Fruit fly (Drosophila melanogaster) whole organism, wandering third instar larva: ENCODE measurements around the gene Ndfip.

Source experiments
- Abd-B ChIP-seq: fragments of >200 bp; optimal IDR thresholded peaks from 2 replicates; lab custom pipeline; 2017; ENCODE audit warnings: missing biosample characterization, missing genetic modification characterization
- CG32264 ChIP-seq: fragments of 200-800 bp; sonication (Bioruptor generic); optimal IDR thresholded peaks from 2 replicates; lab custom pipeline; 2016; ENCODE audit warnings: missing biosample characterization, missing genetic modification characterization
- CG9705 ChIP-seq: fragments of 200-800 bp; sonication (Bioruptor generic); optimal IDR thresholded peaks from 2 replicates; lab custom pipeline; 2018; ENCODE audit warnings: missing biosample characterization, mild to moderate bottlenecking, missing genetic modification characterization
- CrebA ChIP-seq: fragments of 200-800 bp; sonication (Bioruptor generic); optimal IDR thresholded peaks from 2 replicates; lab custom pipeline; 2016; ENCODE audit warnings: missing biosample characterization, mild to moderate bottlenecking, missing genetic modification characterization, borderline replicate concordance
- Dfd ChIP-seq: fragments of >200 bp; optimal IDR thresholded peaks from 2 replicates; lab custom pipeline; 2017; ENCODE audit warnings: missing biosample characterization, missing genetic modification characterization
- Dif ChIP-seq: fragments of 200-275, 200-300 bp; sonication (Bioruptor generic); optimal IDR thresholded peaks from 2 replicates; lab custom pipeline; 2018; ENCODE audit warnings: missing biosample characterization, missing genetic modification characterization; ENCODE audit not compliant: partially characterized antibody
- GATAd ChIP-seq: sonication (Bioruptor generic); optimal IDR thresholded peaks from 2 replicates; lab custom pipeline; 2016; ENCODE audit warnings: missing biosample characterization, missing genetic modification characterization
- HLH106 ChIP-seq: fragments of 200-800 bp; optimal IDR thresholded peaks from 3 replicates; lab custom pipeline; 2019; ENCODE audit warnings: missing biosample characterization, mild to moderate bottlenecking, missing genetic modification characterization, moderate library complexity
- Hnf4 ChIP-seq: fragments of 200-800 bp; sonication (Bioruptor generic); optimal IDR thresholded peaks from 2 replicates; lab custom pipeline; 2016; ENCODE audit warnings: missing biosample characterization, mild to moderate bottlenecking, missing genetic modification characterization
- Hr78 ChIP-seq: fragments of >200 bp; optimal IDR thresholded peaks from 2 replicates; lab custom pipeline; 2017; ENCODE audit warnings: missing biosample characterization, missing genetic modification characterization
- Hr83 ChIP-seq: fragments of 200-300 bp; sonication (Bioruptor generic); optimal IDR thresholded peaks from 2 replicates; lab custom pipeline; 2016; ENCODE audit warnings: missing biosample characterization, mild to moderate bottlenecking, missing genetic modification characterization, moderate library complexity; ENCODE audit not compliant: poor library complexity, severe bottlenecking
- Jra ChIP-seq: sonication (Bioruptor generic); optimal IDR thresholded peaks from 2 replicates; lab custom pipeline; 2016; ENCODE audit warnings: missing biosample characterization, missing genetic modification characterization
- Mio ChIP-seq: sonication (Bioruptor generic); optimal IDR thresholded peaks from 2 replicates; lab custom pipeline; 2016; ENCODE audit warnings: missing biosample characterization, missing genetic modification characterization
- Myc ChIP-seq: fragments of >200 bp; optimal IDR thresholded peaks from 2 replicates; lab custom pipeline; 2017
- N ChIP-seq: fragments of >200 bp; optimal IDR thresholded peaks from 2 replicates; lab custom pipeline; 2018; ENCODE audit warnings: missing biosample characterization, missing external identifiers, missing genetic modification characterization
- OdsH ChIP-seq: fragments of 200-800 bp; sonication (Bioruptor generic); optimal IDR thresholded peaks from 2 replicates; lab custom pipeline; 2016; ENCODE audit warnings: missing biosample characterization, mild to moderate bottlenecking, missing genetic modification characterization
- Rel ChIP-seq, 2 experiments: fragments of 200-800 bp; sonication (Bioruptor generic) in 1 of 2; optimal IDR thresholded peaks; 2 replicates in 1 of 2; 3 replicates in 1 of 2; lab custom pipeline; 2016 to 2019; ENCODE audit warnings: mild to moderate bottlenecking in 2 of 2, missing biosample characterization in 2 of 2, missing genetic modification characterization in 2 of 2, moderate library complexity in 1 of 2
- Sp1 ChIP-seq: fragments of 200-800 bp; sonication (Bioruptor generic); optimal IDR thresholded peaks from 3 replicates; lab custom pipeline; 2019; ENCODE audit warnings: missing biosample characterization, mild to moderate bottlenecking, missing genetic modification characterization, moderate library complexity
- Vsx2 ChIP-seq: fragments of 200-300, 225-300 bp; sonication (Bioruptor generic); optimal IDR thresholded peaks from 2 replicates; lab custom pipeline; 2018; ENCODE audit warnings: missing biosample characterization, missing genetic modification characterization; ENCODE audit not compliant: partially characterized antibody
- br ChIP-seq: fragments of 200-800 bp; sonication (Bioruptor generic); optimal IDR thresholded peaks from 2 replicates; lab custom pipeline; 2016; ENCODE audit warnings: missing biosample characterization, missing genetic modification characterization
- brk ChIP-seq: fragments of 200-800 bp; sonication (Bioruptor generic); optimal IDR thresholded peaks from 2 replicates; lab custom pipeline; 2016; ENCODE audit warnings: missing biosample characterization, mild to moderate bottlenecking, missing genetic modification characterization
- dl ChIP-seq, 2 experiments: fragments of 175-275, 200-275 bp in 1 of 2; fragments of 200-275 bp in 1 of 2; sonication (Bioruptor generic); optimal IDR thresholded peaks; lab custom pipeline; 2018; ENCODE audit warnings: mild to moderate bottlenecking in 2 of 2, missing biosample characterization in 2 of 2, missing genetic modification characterization in 2 of 2, moderate library complexity in 2 of 2; ENCODE audit not compliant: partially characterized antibody in 2 of 2, insufficient read depth in 1 of 2
- dmrt93B ChIP-seq: fragments of 200-800 bp; sonication (Bioruptor generic); optimal IDR thresholded peaks from 2 replicates; lab custom pipeline; 2018; ENCODE audit warnings: missing biosample characterization, mild to moderate bottlenecking, missing genetic modification characterization
- dsf ChIP-seq: sonication (Bioruptor generic); optimal IDR thresholded peaks from 2 replicates; lab custom pipeline; 2016; ENCODE audit warnings: missing biosample characterization, missing genetic modification characterization, borderline replicate concordance
- ey ChIP-seq: fragments of 200-800 bp; sonication (Bioruptor generic); optimal IDR thresholded peaks from 2 replicates; lab custom pipeline; 2016; ENCODE audit warnings: missing biosample characterization, missing genetic modification characterization
- foxo ChIP-seq, 2 experiments: fragments of 200-800 bp; sonication (Bioruptor generic); optimal IDR thresholded peaks; 2 replicates in 1 of 2; 3 replicates in 1 of 2; lab custom pipeline; 2016 to 2017; ENCODE audit warnings: missing biosample characterization in 2 of 2, missing genetic modification characterization in 2 of 2
- fru ChIP-seq: fragments of 200-800 bp; sonication (Bioruptor generic); optimal IDR thresholded peaks from 3 replicates; lab custom pipeline; 2016; ENCODE audit warnings: missing biosample characterization, mild to moderate bottlenecking, missing genetic modification characterization
- h ChIP-seq: fragments of 200-800 bp; sonication (Bioruptor generic); optimal IDR thresholded peaks from 3 replicates; lab custom pipeline; 2016; ENCODE audit warnings: missing biosample characterization, mild to moderate bottlenecking, missing genetic modification characterization
- jim ChIP-seq: fragments of 175-275, 200-325 bp; sonication (Bioruptor generic); optimal IDR thresholded peaks from 2 replicates; lab custom pipeline; 2016; ENCODE audit warnings: missing biosample characterization, mild to moderate bottlenecking, missing genetic modification characterization
- lola ChIP-seq: fragments of >200 bp; optimal IDR thresholded peaks from 2 replicates; lab custom pipeline; 2017; ENCODE audit warnings: missing biosample characterization, missing genetic modification characterization
- pan ChIP-seq: fragments of >200 bp; optimal IDR thresholded peaks from 2 replicates; lab custom pipeline; 2017
- psq ChIP-seq: fragments of 200-800 bp; sonication (Bioruptor generic); optimal IDR thresholded peaks from 3 replicates; lab custom pipeline; 2017; ENCODE audit warnings: missing biosample characterization, mild to moderate bottlenecking, missing genetic modification characterization, moderate library complexity
- rgr ChIP-seq: fragments of 200-800 bp; sonication (Bioruptor generic); optimal IDR thresholded peaks from 3 replicates; lab custom pipeline; 2016; ENCODE audit warnings: missing biosample characterization, mild to moderate bottlenecking, missing genetic modification characterization
- sage ChIP-seq: fragments of 200-800 bp; sonication (Bioruptor generic); optimal IDR thresholded peaks from 2 replicates; lab custom pipeline; 2016; ENCODE audit warnings: missing biosample characterization, mild to moderate bottlenecking, missing genetic modification characterization
- sv ChIP-seq: fragments of 200-800 bp; sonication (Bioruptor generic); optimal IDR thresholded peaks from 3 replicates; lab custom pipeline; 2016; ENCODE audit warnings: missing biosample characterization, missing genetic modification characterization
- tai ChIP-seq: sonication (Bioruptor generic); optimal IDR thresholded peaks from 2 replicates; lab custom pipeline; 2016; ENCODE audit warnings: missing biosample characterization, missing genetic modification characterization
- usp ChIP-seq: fragments of >200 bp; optimal IDR thresholded peaks from 2 replicates; lab custom pipeline; 2017; ENCODE audit warnings: missing biosample characterization, missing genetic modification characterization
- woc ChIP-seq: sonication (Bioruptor generic); optimal IDR thresholded peaks from 2 replicates; lab custom pipeline; 2016; ENCODE audit warnings: missing biosample characterization, mild to moderate bottlenecking, missing genetic modification characterization

Gene Ndfip

dm6 chr3L:17657728-17658379 lies 3.8 kb upstream of the Ndfip start (continued):
- TF ChIP-seq Jra (GFP tag; lab: Kevin White, UChicago) = peak; percentile 11
- no peak for TF ChIP-seq dsf (GFP tag; lab: Kevin White, UChicago)
- TF ChIP-seq tai (GFP tag; lab: Kevin White, UChicago) = no peak

dm6 chr3L:17656716-17657395 lies 2.8 kb upstream of the Ndfip start:
- no peak for TF ChIP-seq jim
- TF ChIP-seq h (GFP tag; lab: Kevin White, UChicago) = no peak
- no peak for TF ChIP-seq br
- TF ChIP-seq HLH106 (tag; lab: Kevin White, UChicago) = no peak
- no peak for TF ChIP-seq dsf (GFP tag; lab: Kevin White, UChicago)
- TF ChIP-seq CG9705 (GFP tag; lab: Kevin White, UChicago) = no peak
- TF ChIP-seq Hr83 (GFP tag; lab: Kevin White, UChicago) = no peak

- TF ChIP-seq Dfd (GFP tag; lab: Kevin White, UChicago) (no peak), psq (GFP tag; lab: Kevin White, UChicago) (peak; percentile 12), dsf (GFP tag; lab: Kevin White, UChicago) (peak; percentile 5), Jra (GFP tag; lab: Kevin White, UChicago) (no peak), sage (no peak), brk (GFP tag; lab: Kevin White, UChicago) (no peak), usp (GFP tag; lab: Kevin White, UChicago) (no peak), ey (GFP tag; lab: Kevin White, UChicago) (no peak), fru (peak; percentile 62), Hnf4 (GFP tag; lab: Kevin White, UChicago) (no peak), dl (GFP tag; optimal IDR thresholded peaks at IDR 0.05; lab: Kevin White, UChicago; ENCODE audit: insufficient read depth in 1 of 2, partially characterized antibody in 2 of 2) (no peak), Myc (lab: Kevin White, UChicago) (peak; percentile 36), lola (no peak), N (GFP tag; lab: Kevin White, UChicago) (no peak), CG9705 (GFP tag; lab: Kevin White, UChicago) (no peak), tai (GFP tag; lab: Kevin White, UChicago) (no peak), woc (no peak), Dif (GFP tag; lab: Kevin White, UChicago) (no peak), Hr83 (GFP tag; lab: Kevin White, UChicago) (peak; percentile 86), CrebA (GFP tag; lab: Kevin White, UChicago) (no peak), Abd-B (GFP tag; lab: Kevin White, UChicago) (no peak), GATAd (GFP tag; lab: Kevin White, UChicago) (no peak), jim (no peak), sv (GFP tag; lab: Kevin White, UChicago) (no peak), rgr (peak; percentile 71), Vsx2 (no peak), HLH106 (tag; lab: Kevin White, UChicago) (peak; percentile 23), pan (lab: Kevin White, UChicago) (no peak), foxo (GFP tag; optimal IDR thresholded peaks at IDR 0.05; lab: Kevin White, UChicago) (peak in 1 of 2 experiments; percentile 19), br (peak; percentile 20), h (GFP tag; lab: Kevin White, UChicago) (peak; percentile 59), CG32264 (GFP tag; lab: Kevin White, UChicago) (no peak), Rel (GFP tag; optimal IDR thresholded peaks at IDR 0.05; lab: Kevin White, UChicago) (no peak), Rel (tag; optimal IDR thresholded peaks at IDR 0.05; lab: Kevin White, UChicago) (peak; percentile 70), Sp1 (GFP tag; lab: Kevin White, UChicago) (peak; percentile 58), OdsH (GFP tag; lab: Kevin White, UChicago) (peak; percentile 50), dmrt93B (no peak), Hr78 (no peak), Mio (GFP tag; lab: Kevin White, UChicago) (no peak)
These were observed 1.8 kb upstream of the Ndfip start for dm6 chr3L:17655837-17656308.
